Worm (Caenorhabditis elegans) whole organism, early embryonic: ENCODE measurements around the gene cutl-11.

Experiments used
- ama-1 ChIP-seq: fragments of 150-350 bp; optimal IDR thresholded peaks from 2 replicates; lab custom pipeline; 2014
- flt-1 ChIP-seq: fragments of 200-800 bp; sonication (Bioruptor generic); IDR thresholded peaks from 2 replicates; pipeline ENCODE4 v1.3.6; 2022; ENCODE audit warnings: missing genetic modification characterization, missing compliant biosample characterization

DNA sequence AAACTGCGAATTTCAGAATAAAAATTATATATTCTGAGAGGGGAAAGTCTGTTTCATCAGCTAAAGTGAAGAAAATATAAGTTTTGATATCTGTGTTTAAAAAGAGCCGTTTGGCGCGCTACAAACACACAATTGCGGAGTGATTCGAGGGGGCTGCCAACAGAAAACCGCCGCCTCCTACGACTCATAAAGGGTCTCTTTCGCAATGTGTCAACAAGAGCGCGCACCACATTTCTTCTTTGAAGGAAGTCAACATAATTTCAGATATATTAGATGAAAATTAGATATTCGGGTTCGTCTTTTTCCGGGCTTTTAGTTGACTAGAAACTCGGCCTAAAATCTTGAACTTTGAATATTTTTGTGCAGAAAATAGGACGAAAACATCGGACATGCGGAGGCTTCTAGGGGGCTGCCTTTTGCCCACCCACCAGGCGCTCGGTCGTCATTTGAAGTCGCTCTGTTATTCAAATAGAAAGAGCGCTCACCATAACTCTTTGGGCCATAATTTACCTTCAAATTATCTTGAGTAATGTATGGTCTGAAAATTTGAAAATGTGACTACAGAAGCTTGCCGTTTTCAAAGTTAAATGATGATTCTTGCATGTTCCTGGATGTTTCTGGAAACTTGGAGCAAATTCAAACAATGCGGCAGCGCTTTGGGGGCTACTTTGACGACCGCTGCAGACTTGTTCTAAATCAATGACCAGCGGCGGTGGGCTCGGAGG, 44.7 kb downstream of the cutl-11 start:
- TF ChIP-seq ama-1 (lab: Kevin White, UChicago) = no peak
- peak; percentile 64 for TF ChIP-seq flt-1
